Fruit fly (Drosophila melanogaster) whole organism, prepupa: ENCODE data around the gene CG10089.
A peak's percentile ranks its signal among the peaks of the same experiment; 100 is the strongest.

ENCODE experiments used
- Blimp-1 ChIP-seq: fragments of 200-800 bp; sonication (Bioruptor generic); optimal IDR thresholded peaks from 3 replicates; lab custom pipeline; 2017; ENCODE audit warnings: missing biosample characterization, missing genetic modification characterization, mild to moderate bottlenecking, moderate library complexity, missing genetic modification reagents
- CG10669 ChIP-seq: fragments of 200-800 bp; sonication (Bioruptor generic); optimal IDR thresholded peaks from 3 replicates; lab custom pipeline; 2018; ENCODE audit warnings: missing biosample characterization, mild to moderate bottlenecking, missing genetic modification characterization, moderate library complexity
- CG11762 ChIP-seq: fragments of 200-800 bp; sonication (Bioruptor generic); optimal IDR thresholded peaks from 3 replicates; lab custom pipeline; 2016; ENCODE audit warnings: missing biosample characterization, missing genetic modification characterization; ENCODE audit not compliant: insufficient read depth
- CG11902 ChIP-seq: fragments of 200-800 bp; sonication (Bioruptor generic); optimal IDR thresholded peaks from 3 replicates; lab custom pipeline; 2016; ENCODE audit warnings: missing biosample characterization, missing genetic modification characterization
- CG15336 ChIP-seq: fragments of 200-800 bp; sonication (Bioruptor generic); IDR thresholded peaks from 2 replicates; pipeline ENCODE4 v1.3.6; 2022; ENCODE audit warnings: missing biosample characterization, missing genetic modification characterization
- CG16779 ChIP-seq: fragments of 200-800 bp; sonication (Bioruptor generic); optimal IDR thresholded peaks from 3 replicates; lab custom pipeline; 2017; ENCODE audit warnings: missing biosample characterization, mild to moderate bottlenecking, missing genetic modification characterization
- CG3032 ChIP-seq: fragments of 200-800 bp; optimal IDR thresholded peaks from 2 replicates; lab custom pipeline; 2019; ENCODE audit warnings: missing biosample characterization, mild to moderate bottlenecking, missing genetic modification characterization, moderate library complexity
- CG31627 ChIP-seq: fragments of 200-800 bp; sonication (Bioruptor generic); optimal IDR thresholded peaks from 3 replicates; lab custom pipeline; 2016; ENCODE audit warnings: missing biosample characterization, missing genetic modification characterization
- CG32006 ChIP-seq: fragments of 200-800 bp; sonication (Bioruptor generic); optimal IDR thresholded peaks from 3 replicates; lab custom pipeline; 2017; ENCODE audit warnings: missing biosample characterization, mild to moderate bottlenecking, missing genetic modification characterization
- CG4318 ChIP-seq: fragments of 200-800 bp; sonication (Bioruptor generic); optimal IDR thresholded peaks from 3 replicates; lab custom pipeline; 2017; ENCODE audit warnings: missing biosample characterization, mild to moderate bottlenecking, missing genetic modification characterization
- CG6163 ChIP-seq: fragments of 200-800 bp; sonication (Bioruptor generic); IDR thresholded peaks from 3 replicates; pipeline ENCODE4 v1.3.6; 2022; ENCODE audit warnings: missing biosample characterization, missing genetic modification characterization
- CG6276 ChIP-seq: fragments of 200-800 bp; sonication (Bioruptor generic); optimal IDR thresholded peaks from 2 replicates; lab custom pipeline; 2017; ENCODE audit warnings: missing biosample characterization, mild to moderate bottlenecking, missing genetic modification characterization
- CG6808 ChIP-seq: fragments of 200-800 bp; sonication (Bioruptor generic); optimal IDR thresholded peaks from 3 replicates; lab custom pipeline; 2017; ENCODE audit warnings: missing biosample characterization, missing genetic modification characterization, mild to moderate bottlenecking, moderate library complexity, missing genetic modification reagents
- CG6854 ChIP-seq: fragments of 200-800 bp; sonication (Bioruptor generic); optimal IDR thresholded peaks from 2 replicates; lab custom pipeline; 2017; ENCODE audit warnings: missing biosample characterization, mild to moderate bottlenecking, missing genetic modification characterization
- CG7368 ChIP-seq: fragments of 200-800 bp; sonication (Bioruptor generic); optimal IDR thresholded peaks from 3 replicates; lab custom pipeline; 2016; ENCODE audit warnings: missing biosample characterization, missing genetic modification characterization
- CG8119 ChIP-seq: fragments of 200-800 bp; sonication (Bioruptor generic); IDR thresholded peaks from 3 replicates; pipeline ENCODE4 v1.3.6; 2022; ENCODE audit warnings: missing biosample characterization, missing genetic modification characterization
- CG8319 ChIP-seq: fragments of 200-800 bp; sonication (Bioruptor generic); optimal IDR thresholded peaks from 3 replicates; lab custom pipeline; 2016; ENCODE audit warnings: missing biosample characterization, missing genetic modification characterization
- CG8632 ChIP-seq: fragments of 200-800 bp; sonication (Bioruptor generic); optimal IDR thresholded peaks from 3 replicates; lab custom pipeline; 2016; ENCODE audit warnings: missing biosample characterization, missing genetic modification characterization
- CG9139 ChIP-seq: fragments of 200-800 bp; sonication (Bioruptor generic); optimal IDR thresholded peaks from 3 replicates; lab custom pipeline; 2017; ENCODE audit warnings: missing biosample characterization, mild to moderate bottlenecking, missing genetic modification characterization
- Eip75B ChIP-seq: fragments of 200-800 bp; sonication (Bioruptor generic); optimal IDR thresholded peaks from 3 replicates; lab custom pipeline; 2016; ENCODE audit warnings: missing biosample characterization, missing genetic modification characterization
- Eip78C ChIP-seq: fragments of 200-800 bp; sonication (Bioruptor generic); peaks from one replicate; lab custom pipeline; 2016; ENCODE audit warnings: missing biosample characterization, missing genetic modification characterization
- Eip93F ChIP-seq: fragments of 200-800 bp; sonication (Bioruptor generic); optimal IDR thresholded peaks from 2 replicates; lab custom pipeline; 2016; ENCODE audit warnings: missing biosample characterization, mild to moderate bottlenecking, missing genetic modification characterization
- Gug ChIP-seq: fragments of 200-800 bp; sonication (Bioruptor generic); IDR thresholded peaks from 2 replicates; pipeline ENCODE4 v1.3.6; 2022; ENCODE audit warnings: missing biosample characterization, missing genetic modification characterization
- Hr38 ChIP-seq: sonication (Bioruptor generic); optimal IDR thresholded peaks from 2 replicates; lab custom pipeline; 2016; ENCODE audit warnings: missing biosample characterization, missing genetic modification characterization
- Hr39 ChIP-seq: fragments of 200-800 bp; sonication (Bioruptor generic); optimal IDR thresholded peaks from 2 replicates; lab custom pipeline; 2016; ENCODE audit warnings: missing biosample characterization, missing genetic modification characterization
- Hr4 ChIP-seq: fragments of 200-800 bp; sonication (Bioruptor generic); optimal IDR thresholded peaks from 3 replicates; lab custom pipeline; 2016; ENCODE audit warnings: missing biosample characterization, missing genetic modification characterization
- Lpt ChIP-seq: fragments of 200-800 bp; sonication (Bioruptor generic); optimal IDR thresholded peaks from 3 replicates; lab custom pipeline; 2016; ENCODE audit warnings: missing biosample characterization, missing genetic modification characterization
- OdsH ChIP-seq: fragments of 200-800 bp; sonication (Bioruptor generic); optimal IDR thresholded peaks from 3 replicates; lab custom pipeline; 2016; ENCODE audit warnings: missing biosample characterization, missing genetic modification characterization
- Sox14 ChIP-seq: fragments of 200-800 bp; sonication (Bioruptor generic); optimal IDR thresholded peaks from 3 replicates; lab custom pipeline; 2016; ENCODE audit warnings: missing biosample characterization, missing genetic modification characterization
- Sox15 ChIP-seq: fragments of 200-800 bp; sonication (Bioruptor generic); optimal IDR thresholded peaks from 3 replicates; lab custom pipeline; 2016; ENCODE audit warnings: missing biosample characterization, missing genetic modification characterization
- achi ChIP-seq: fragments of 200-800 bp; sonication (Bioruptor generic); optimal IDR thresholded peaks from 3 replicates; lab custom pipeline; 2016; ENCODE audit warnings: missing biosample characterization, missing genetic modification characterization
- acj6 ChIP-seq: fragments of 200-800 bp; sonication (Bioruptor generic); optimal IDR thresholded peaks from 3 replicates; lab custom pipeline; 2016; ENCODE audit warnings: missing biosample characterization, missing genetic modification characterization
- dac ChIP-seq: fragments of 200-800 bp; sonication (Bioruptor generic); optimal IDR thresholded peaks from 2 replicates; lab custom pipeline; 2017; ENCODE audit warnings: missing biosample characterization, mild to moderate bottlenecking, missing genetic modification characterization
- eg ChIP-seq: fragments of 200-800 bp; sonication (Bioruptor generic); IDR thresholded peaks from 3 replicates; pipeline ENCODE4 v1.3.6; 2022; ENCODE audit warnings: missing biosample characterization, missing genetic modification characterization
- esn ChIP-seq: fragments of 200-800 bp; sonication (Bioruptor generic); optimal IDR thresholded peaks from 2 replicates; lab custom pipeline; 2016; ENCODE audit warnings: missing biosample characterization, mild to moderate bottlenecking, missing genetic modification characterization, moderate library complexity
- fkh ChIP-seq: fragments of 200-800 bp; sonication (Bioruptor generic); optimal IDR thresholded peaks from 3 replicates; lab custom pipeline; 2017; ENCODE audit warnings: missing biosample characterization, mild to moderate bottlenecking, missing genetic modification characterization, moderate library complexity
- lz ChIP-seq: fragments of 200-800 bp; sonication (Bioruptor generic); optimal IDR thresholded peaks from 3 replicates; lab custom pipeline; 2016; ENCODE audit warnings: missing biosample characterization, missing genetic modification characterization
- net ChIP-seq: fragments of 200-800 bp; sonication (Bioruptor generic); optimal IDR thresholded peaks from 3 replicates; lab custom pipeline; 2016; ENCODE audit warnings: missing biosample characterization, missing genetic modification characterization
- pdm3 ChIP-seq: fragments of 200-800 bp; sonication (Bioruptor generic); optimal IDR thresholded peaks from 3 replicates; lab custom pipeline; 2016; ENCODE audit warnings: missing biosample characterization, missing genetic modification characterization
- salr ChIP-seq, 2 experiments: fragments of 200-800 bp; sonication (Bioruptor generic); optimal IDR thresholded peaks; 3 replicates each; lab custom pipeline; 2016 to 2018; ENCODE audit warnings: missing biosample characterization in 2 of 2, missing genetic modification characterization in 2 of 2, mild to moderate bottlenecking in 1 of 2
- spab ChIP-seq: fragments of 200-800 bp; sonication (Bioruptor generic); optimal IDR thresholded peaks from 2 replicates; lab custom pipeline; 2017; ENCODE audit warnings: missing biosample characterization, mild to moderate bottlenecking, missing genetic modification characterization, missing genetic modification reagents
- ss ChIP-seq, 2 experiments: fragments of 200-800 bp; sonication (Bioruptor generic); optimal IDR thresholded peaks; 2 replicates in 1 of 2; 3 replicates in 1 of 2; lab custom pipeline; 2017 to 2018; ENCODE audit warnings: mild to moderate bottlenecking in 2 of 2, missing biosample characterization in 2 of 2, missing genetic modification characterization in 2 of 2, moderate library complexity in 1 of 2
- svp ChIP-seq: fragments of 200-800 bp; sonication (Bioruptor generic); peaks from one replicate; lab custom pipeline; 2016; ENCODE audit warnings: missing biosample characterization, missing genetic modification characterization
- topi ChIP-seq: fragments of 200-800 bp; sonication (Bioruptor generic); optimal IDR thresholded peaks from 3 replicates; lab custom pipeline; 2016; ENCODE audit warnings: missing biosample characterization, missing genetic modification characterization

CG10089 gene

DNA sequence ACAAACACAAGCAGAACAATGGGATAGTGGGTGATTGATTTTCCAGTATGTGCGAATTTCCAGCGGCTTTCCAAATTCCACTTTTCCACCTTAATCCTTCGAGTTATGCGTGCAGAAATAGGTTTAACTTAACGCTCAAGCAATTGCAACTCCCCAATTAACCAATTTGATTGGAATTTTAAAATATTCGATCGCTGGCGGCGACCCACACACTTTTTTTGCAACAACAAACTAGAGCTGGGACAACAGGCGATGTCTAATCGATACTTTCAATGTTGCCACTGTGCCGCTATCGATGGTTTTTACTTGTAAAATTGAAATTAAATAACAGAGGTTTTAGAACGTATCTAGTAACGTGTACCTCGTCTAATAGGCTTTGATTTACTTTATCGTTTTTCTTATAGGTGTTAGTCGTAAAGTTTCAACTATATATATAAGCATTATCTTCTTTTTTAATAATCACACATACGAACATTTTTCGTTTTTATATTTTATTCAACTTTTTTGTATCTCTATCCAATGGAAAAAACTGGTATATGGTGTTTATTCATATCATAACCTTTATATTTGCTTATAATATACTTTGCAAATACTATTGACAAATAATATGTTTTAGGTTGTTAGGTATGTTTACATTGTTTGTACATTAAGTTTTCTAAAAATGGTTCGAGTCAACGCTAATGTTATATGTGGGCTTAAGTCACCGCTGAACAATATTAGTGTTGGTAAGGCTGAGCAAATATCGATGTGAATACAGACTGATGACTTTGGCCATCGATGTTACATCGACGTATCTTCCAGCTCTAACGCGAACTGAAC lies 11.7 kb upstream of the CG10089 start, which contains the start of the genes Abp1 and Tgi:
TSS of gene Abp1 (minus strand) at position 240 of the 819 bp plus-strand sequence.
TSS of gene Tgi (plus strand) at position 757 of the 819 bp plus-strand sequence.
- peak; percentile 4 for TF ChIP-seq Hr39 (GFP tag; lab: Kevin White, UChicago)
- no peak for TF ChIP-seq CG7368 (GFP tag; lab: Kevin White, UChicago)
- TF ChIP-seq Sox14 (GFP tag; lab: Kevin White, UChicago) = peak; percentile 57
- TF ChIP-seq lz (GFP tag; lab: Kevin White, UChicago) = peak; percentile 3
- peak; percentile 29 for TF ChIP-seq svp (GFP tag; lab: Kevin White, UChicago)
- peak; percentile 34 for TF ChIP-seq CG6854
- TF ChIP-seq topi = no peak
- no peak for TF ChIP-seq CG9139
- no peak for TF ChIP-seq CG6808
- TF ChIP-seq CG3032 (tag; lab: Kevin White, UChicago) = no peak
- TF ChIP-seq net (GFP tag; lab: Kevin White, UChicago) = no peak
- peak; percentile 75 for TF ChIP-seq fkh (GFP tag; lab: Kevin White, UChicago)
- TF ChIP-seq CG31627 (GFP tag; lab: Kevin White, UChicago) = peak; percentile 4
- peak; percentile 64 for TF ChIP-seq Eip78C
- peak; percentile 2 for TF ChIP-seq esn (GFP tag; lab: Kevin White, UChicago)

DNA sequence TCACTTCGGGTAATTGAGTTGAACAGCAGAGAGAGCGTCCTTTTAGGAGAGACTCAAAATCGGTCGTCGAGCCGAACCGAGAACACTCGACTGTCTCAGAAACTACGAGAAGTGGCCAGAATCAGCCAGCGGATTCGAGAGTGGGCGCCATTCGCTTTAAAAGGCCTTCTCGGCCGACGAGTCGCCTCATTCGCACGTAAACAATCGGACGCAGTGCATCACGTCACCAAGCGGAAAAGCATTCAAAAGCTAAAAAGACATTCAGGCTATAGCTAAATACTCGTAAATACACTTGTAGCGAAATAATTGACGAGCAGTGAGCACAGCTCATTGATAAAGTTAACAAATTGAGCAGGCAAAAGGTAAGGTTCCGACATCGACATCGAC lies 5.6 kb upstream of the CG10089 start:
- TF ChIP-seq CG15336 (GFP tag; lab: Robert Waterston, UW) (peak; percentile 13; the same call in 1 of the 2 replicates), esn (GFP tag; lab: Kevin White, UChicago) (peak; percentile 38), dac (GFP tag; lab: Kevin White, UChicago) (no peak), ss (GFP tag; optimal IDR thresholded peaks at IDR 0.05; lab: Kevin White, UChicago) (peak in 1 of 2 experiments; percentile 38)

DNA sequence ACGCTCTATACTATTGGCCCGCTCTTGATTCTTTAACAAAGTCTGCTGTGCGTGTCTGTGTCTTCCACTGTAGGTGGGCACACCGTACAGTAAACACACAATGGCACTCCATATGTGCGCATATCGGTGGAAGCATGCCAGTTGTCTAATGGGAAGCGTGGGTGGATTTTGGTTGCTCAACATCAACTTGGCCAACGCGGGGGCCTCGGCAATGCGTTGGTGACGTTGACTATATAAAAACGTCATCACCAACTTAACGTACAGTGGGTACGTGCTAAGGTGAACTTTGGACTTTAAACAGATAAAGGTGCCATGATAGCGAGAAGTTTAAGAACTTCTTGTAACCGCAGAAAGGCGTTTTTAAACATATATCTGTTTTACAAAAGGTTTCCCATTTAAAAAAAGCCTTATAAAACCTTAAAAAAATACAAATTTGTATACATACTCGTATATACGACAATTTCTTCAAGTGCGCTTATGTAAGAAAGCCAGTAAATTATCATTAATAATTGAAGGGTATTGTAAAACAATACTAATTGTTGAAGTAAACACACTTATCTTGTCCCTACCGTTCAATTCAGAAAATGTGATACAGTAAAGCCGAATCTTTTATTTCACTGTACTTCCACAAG lies 5.1 kb upstream of the CG10089 start:
- peak; percentile 36 for TF ChIP-seq Sox14 (GFP tag; lab: Kevin White, UChicago)
- TF ChIP-seq Gug (GFP tag; lab: Robert Waterston, UW) = peak; percentile 26; the same call in 1 of the 2 replicates
- TF ChIP-seq CG8119 (GFP tag; lab: Robert Waterston, UW) = peak; percentile 48; the same call in 1 of the 3 replicates
- peak; percentile 87 for TF ChIP-seq Eip78C
- peak; percentile 20 for TF ChIP-seq Sox15 (GFP tag; lab: Kevin White, UChicago)
- peak; percentile 66 for TF ChIP-seq OdsH (GFP tag; lab: Kevin White, UChicago)
- peak; percentile 65 for TF ChIP-seq Hr4 (GFP tag; lab: Kevin White, UChicago)
- peak; percentile 45 for TF ChIP-seq CG8632 (GFP tag; lab: Kevin White, UChicago)
- peak; percentile 4 for TF ChIP-seq CG16779 (tag; lab: Kevin White, UChicago)
- TF ChIP-seq CG6163 (GFP tag; lab: Robert Waterston, UW) = no peak
- peak; percentile 27 for TF ChIP-seq CG8319 (GFP tag; lab: Kevin White, UChicago)
- peak; percentile 65 for TF ChIP-seq CG32006 (GFP tag; lab: Kevin White, UChicago)
- peak; percentile 9 for TF ChIP-seq CG11902 (GFP tag; lab: Kevin White, UChicago)
- peak; percentile 49 for TF ChIP-seq Eip75B (GFP tag; lab: Kevin White, UChicago)
- peak; percentile 41 for TF ChIP-seq achi
- TF ChIP-seq Hr38 (GFP tag; lab: Kevin White, UChicago) = no peak
- peak; percentile 40 for TF ChIP-seq Lpt (GFP tag; lab: Kevin White, UChicago)
- peak; percentile 53 for TF ChIP-seq CG6808
- peak; percentile 75 for TF ChIP-seq svp (GFP tag; lab: Kevin White, UChicago)
- peak; percentile 45 for TF ChIP-seq pdm3 (GFP tag; lab: Kevin White, UChicago)
- peak; percentile 75 for TF ChIP-seq topi
- TF ChIP-seq CG10669 (GFP tag; lab: Kevin White, UChicago) = peak; percentile 56
- peak; percentile 61 for TF ChIP-seq acj6 (GFP tag; lab: Kevin White, UChicago)
- TF ChIP-seq fkh (GFP tag; lab: Kevin White, UChicago) = no peak
- peak; percentile 68 for TF ChIP-seq CG6276 (GFP tag; lab: Kevin White, UChicago)
- TF ChIP-seq salr (GFP tag; optimal IDR thresholded peaks at IDR 0.05; lab: Kevin White, UChicago) = peak in 1 of 2 experiments; percentile 41
- peak; percentile 49 for TF ChIP-seq CG15336 (GFP tag; lab: Robert Waterston, UW)
- TF ChIP-seq CG11762 (GFP tag; lab: Kevin White, UChicago) = peak; percentile 29
- TF ChIP-seq CG4318 (GFP tag; lab: Kevin White, UChicago) = peak; percentile 50
- no peak for TF ChIP-seq Blimp-1 (GFP tag; lab: Kevin White, UChicago)
- TF ChIP-seq spab (GFP tag; lab: Kevin White, UChicago) = peak; percentile 15
- no peak for TF ChIP-seq Eip93F (GFP tag; lab: Kevin White, UChicago)
- peak; percentile 15; the same call in 1 of the 3 replicates for TF ChIP-seq eg
- TF ChIP-seq Hr39 (GFP tag; lab: Kevin White, UChicago) = peak; percentile 61
